Fruit fly (Drosophila melanogaster): Measurements from ENCODE around the gene CG17646.

- TF ChIP-seq pan (optimal IDR thresholded peaks at IDR 0.05) (no peak), psq (optimal IDR thresholded peaks at IDR 0.05) (no peak), usp (GFP tag; optimal IDR thresholded peaks at IDR 0.05) (no peak)
These were observed 19.6 kb downstream of the CG17646 start, which contains the start of the genes CG17712 and CG17648 for dm6 chr2L:1751953-1752352.
